Worm (Caenorhabditis elegans) whole organism, late embryonic: ENCODE data around the gene K10D6.3.

Source experiments
- C08G9.2 ChIP-seq: sonication (generic microtip); optimal IDR thresholded peaks from 2 replicates; lab custom pipeline; 2016; ENCODE audit warnings: mild to moderate bottlenecking, missing genetic modification characterization, moderate library complexity, missing compliant biosample characterization
- C38D4.7 ChIP-seq: fragments of 200-800 bp; sonication (Bioruptor generic); optimal IDR thresholded peaks from 2 replicates; lab custom pipeline; 2018; ENCODE audit warnings: mild to moderate bottlenecking, missing genetic modification characterization, moderate library complexity, missing compliant biosample characterization
- F13H6.1 ChIP-seq: sonication (generic microtip); optimal IDR thresholded peaks from 2 replicates; lab custom pipeline; 2016; ENCODE audit warnings: missing genetic modification characterization, missing compliant biosample characterization
- K09A11.1 ChIP-seq: sonication (generic microtip); optimal IDR thresholded peaks from 2 replicates; lab custom pipeline; 2017; ENCODE audit warnings: antibody characterized with exemption, mild to moderate bottlenecking, missing genetic modification characterization, missing compliant biosample characterization; ENCODE audit not compliant: insufficient read depth
- T23F11.4 ChIP-seq: fragments of 200-800 bp; sonication (Bioruptor generic); optimal IDR thresholded peaks from 2 replicates; lab custom pipeline; 2018; ENCODE audit warnings: mild to moderate bottlenecking, missing genetic modification characterization, missing compliant biosample characterization
- ahr-1 ChIP-seq: sonication (generic microtip); optimal IDR thresholded peaks from 2 replicates; lab custom pipeline; 2016; ENCODE audit warnings: missing genetic modification characterization, missing compliant biosample characterization
- ama-1 ChIP-seq: fragments of 150-350 bp; optimal IDR thresholded peaks from 2 replicates; lab custom pipeline; 2014
- ceh-14 ChIP-seq: sonication (generic microtip); optimal IDR thresholded peaks from 2 replicates; lab custom pipeline; 2016; ENCODE audit warnings: missing genotype, missing genetic modification characterization, missing compliant biosample characterization
- ceh-19 ChIP-seq: fragments of 200-800 bp; sonication (Bioruptor generic); optimal IDR thresholded peaks from 2 replicates; lab custom pipeline; 2018; ENCODE audit warnings: mild to moderate bottlenecking, missing genetic modification characterization, missing compliant biosample characterization
- ceh-22 ChIP-seq: sonication (generic microtip); optimal IDR thresholded peaks from 2 replicates; lab custom pipeline; 2017; ENCODE audit warnings: missing biosample characterization, missing genetic modification characterization
- ceh-31 ChIP-seq: sonication (generic microtip); optimal IDR thresholded peaks from 2 replicates; lab custom pipeline; 2016; ENCODE audit warnings: missing genetic modification characterization, missing compliant biosample characterization
- ceh-34 ChIP-seq: sonication (generic microtip); optimal IDR thresholded peaks from 2 replicates; lab custom pipeline; 2016; ENCODE audit warnings: mild to moderate bottlenecking, missing genetic modification characterization, missing compliant biosample characterization
- che-1 ChIP-seq: sonication (generic microtip); optimal IDR thresholded peaks from 2 replicates; lab custom pipeline; 2016; ENCODE audit warnings: mild to moderate bottlenecking, missing genetic modification characterization, missing compliant biosample characterization
- dve-1 ChIP-seq: sonication (generic microtip); optimal IDR thresholded peaks from 2 replicates; lab custom pipeline; 2017; ENCODE audit warnings: antibody characterized with exemption, mild to moderate bottlenecking, missing genetic modification characterization, missing compliant biosample characterization
- elt-2 ChIP-seq: sonication (generic microtip); optimal IDR thresholded peaks from 2 replicates; lab custom pipeline; 2016; ENCODE audit warnings: missing genetic modification reagents, missing genetic modification characterization, missing compliant biosample characterization
- elt-4 ChIP-seq: sonication (generic microtip); optimal IDR thresholded peaks from 2 replicates; lab custom pipeline; 2016; ENCODE audit warnings: missing genetic modification characterization, missing compliant biosample characterization
- ets-4 ChIP-seq: sonication (generic microtip); optimal IDR thresholded peaks from 2 replicates; lab custom pipeline; 2016; ENCODE audit warnings: missing genetic modification characterization, missing compliant biosample characterization
- eyg-1 ChIP-seq: sonication (generic microtip); optimal IDR thresholded peaks from 2 replicates; lab custom pipeline; 2016; ENCODE audit warnings: missing genotype, missing genetic modification characterization, missing compliant biosample characterization
- fkh-6 ChIP-seq: sonication (generic microtip); optimal IDR thresholded peaks from 2 replicates; lab custom pipeline; 2016; ENCODE audit warnings: missing genetic modification characterization, missing compliant biosample characterization
- gmeb-2 ChIP-seq: sonication (generic microtip); optimal IDR thresholded peaks from 2 replicates; lab custom pipeline; 2016; ENCODE audit warnings: missing genetic modification characterization, inconsistent platforms, missing compliant biosample characterization
- hlh-30 ChIP-seq: sonication (generic microtip); optimal IDR thresholded peaks from 2 replicates; lab custom pipeline; 2017; ENCODE audit warnings: antibody characterized with exemption, missing genetic modification characterization, missing compliant biosample characterization; ENCODE audit not compliant: insufficient read depth
- lim-6 ChIP-seq: sonication (generic microtip); optimal IDR thresholded peaks from 2 replicates; lab custom pipeline; 2016; ENCODE audit warnings: missing genetic modification characterization, missing compliant biosample characterization
- mec-3 ChIP-seq: sonication (generic microtip); optimal IDR thresholded peaks from 2 replicates; lab custom pipeline; 2016; ENCODE audit warnings: borderline replicate concordance, missing genetic modification characterization, missing compliant biosample characterization
- nfya-1 ChIP-seq: sonication (generic microtip); optimal IDR thresholded peaks from 2 replicates; lab custom pipeline; 2017; ENCODE audit warnings: missing genetic modification characterization, mild to moderate bottlenecking, missing compliant biosample characterization, antibody characterized with exemption, moderate library complexity
- nhr-11 ChIP-seq: fragments of 150-350 bp; optimal IDR thresholded peaks from 2 replicates; lab custom pipeline; 2014; ENCODE audit warnings: missing biosample characterization, missing genetic modification characterization
- nhr-232 ChIP-seq: sonication (generic microtip); optimal IDR thresholded peaks from 2 replicates; lab custom pipeline; 2016; ENCODE audit warnings: missing genetic modification characterization, missing compliant biosample characterization
- pag-3 ChIP-seq: sonication (generic microtip); optimal IDR thresholded peaks from 2 replicates; lab custom pipeline; 2016; ENCODE audit warnings: missing compliant biosample characterization, missing genetic modification characterization, borderline replicate concordance
- pat-9 ChIP-seq: fragments of 200-800 bp; sonication (Bioruptor generic); optimal IDR thresholded peaks from 2 replicates; lab custom pipeline; 2018; ENCODE audit warnings: mild to moderate bottlenecking, missing genetic modification characterization, moderate library complexity, missing compliant biosample characterization
- pha-2 ChIP-seq: sonication (generic microtip); optimal IDR thresholded peaks from 2 replicates; lab custom pipeline; 2017; ENCODE audit warnings: mild to moderate bottlenecking, missing genetic modification characterization, missing compliant biosample characterization
- pha-4 ChIP-seq: fragments of 150-350 bp; optimal IDR thresholded peaks from 2 replicates; lab custom pipeline; 2018; ENCODE audit warnings: missing biosample characterization, missing genetic modification reagents, missing genetic modification characterization
- rnt-1 ChIP-seq: sonication (generic microtip); optimal IDR thresholded peaks from 2 replicates; lab custom pipeline; 2016; ENCODE audit warnings: missing genetic modification characterization, missing compliant biosample characterization
- sdc-2 ChIP-seq: sonication (generic microtip); optimal IDR thresholded peaks from 2 replicates; lab custom pipeline; 2016; ENCODE audit warnings: missing genotype, missing genetic modification characterization, missing compliant biosample characterization
- tbx-2 ChIP-seq: sonication (generic microtip); optimal IDR thresholded peaks from 2 replicates; lab custom pipeline; 2016; ENCODE audit warnings: missing genetic modification characterization, missing compliant biosample characterization
- tbx-7 ChIP-seq: sonication (generic microtip); optimal IDR thresholded peaks from 2 replicates; lab custom pipeline; 2016; ENCODE audit warnings: missing genotype, missing genetic modification characterization, missing compliant biosample characterization
- unc-3 ChIP-seq, 2 experiments: fragments of 200-800 bp in 1 of 2; sonication (Bioruptor generic) in 1 of 2; sonication (generic microtip) in 1 of 2; conservative IDR thresholded peaks in 1 of 2; optimal IDR thresholded peaks in 1 of 2; 2 replicates each; pipeline versions ENCODE4 v1.3.6 to Lab custom; 2016 to 2022; ENCODE audit warnings: missing compliant biosample characterization in 2 of 2, missing genetic modification characterization in 2 of 2, missing genetic modification reagents in 1 of 2
- unc-42 ChIP-seq: sonication (generic microtip); optimal IDR thresholded peaks from 2 replicates; lab custom pipeline; 2016; ENCODE audit warnings: missing genotype, missing genetic modification characterization, missing compliant biosample characterization
- zip-5 ChIP-seq: sonication (generic microtip); optimal IDR thresholded peaks from 2 replicates; lab custom pipeline; 2016; ENCODE audit warnings: missing genetic modification characterization, missing compliant biosample characterization

Gene K10D6.3

ce11 chrV:11196109-11196508, 4.3 kb upstream of the K10D6.3 start, which contains the start of gene clc-6:
TSS of gene clc-6 (minus strand) at chrV:11196209.
- TF ChIP-seq eyg-1 (tag; lab: Kevin White, UChicago) (no peak), ceh-22 (tag; lab: Kevin White, UChicago) (no peak), ets-4 (tag; lab: Kevin White, UChicago) (no peak), nhr-11 (tag; lab: Kevin White, UChicago) (no peak), lim-6 (no peak), elt-4 (no peak), ama-1 (no peak), F13H6.1 (no peak), tbx-2 (tag; lab: Kevin White, UChicago) (no peak), unc-42 (tag; lab: Kevin White, UChicago) (no peak)

ce11 chrV:11196631-11197258, 3.7 kb upstream of the K10D6.3 start:
- no peak for TF ChIP-seq C08G9.2
- TF ChIP-seq ceh-31 (tag; lab: Kevin White, UChicago) = peak; percentile 32

- TF ChIP-seq dve-1 (tag; lab: Kevin White, UChicago) = no peak
- TF ChIP-seq pha-4 = no peak
- TF ChIP-seq pha-2 (tag; lab: Kevin White, UChicago) = no peak
- TF ChIP-seq ceh-34 (tag; lab: Kevin White, UChicago) = no peak
- no peak for TF ChIP-seq zip-5 (tag; lab: Kevin White, UChicago)
- TF ChIP-seq nfya-1 (tag; lab: Kevin White, UChicago) = no peak
- no peak for TF ChIP-seq che-1 (tag; lab: Kevin White, UChicago)
- no peak for TF ChIP-seq elt-2 (tag; lab: Kevin White, UChicago)
- no peak for TF ChIP-seq hlh-30 (tag; lab: Kevin White, UChicago)
- no peak for TF ChIP-seq tbx-7 (tag; lab: Kevin White, UChicago)
- no peak for TF ChIP-seq rnt-1
- no peak for TF ChIP-seq gmeb-2 (tag; lab: Kevin White, UChicago)
- TF ChIP-seq tbx-2 (tag; lab: Kevin White, UChicago) = no peak
- no peak for TF ChIP-seq K09A11.1
- no peak for TF ChIP-seq nhr-232 (tag; lab: Kevin White, UChicago)
- no peak for TF ChIP-seq C38D4.7 (GFP tag; lab: Kevin White, UChicago)
- TF ChIP-seq T23F11.4 = no peak
- no peak for TF ChIP-seq pat-9
These were observed 2.3 kb upstream of the K10D6.3 start for ce11 chrV:11198094-11198493.

ce11 chrV:11199497-11199896, 919 bp upstream of the K10D6.3 start:
- TF ChIP-seq ahr-1 (tag; lab: Kevin White, UChicago) (no peak), ceh-19 (GFP tag; lab: Kevin White, UChicago) (no peak), ceh-31 (tag; lab: Kevin White, UChicago) (no peak), ceh-14 (tag; lab: Kevin White, UChicago) (no peak), pag-3 (no peak), fkh-6 (no peak), unc-3 (GFP tag; conservative IDR thresholded peaks at IDR 0.05; lab: Robert Waterston, UW) (no peak), unc-3 (tag; optimal IDR thresholded peaks at IDR 0.05; lab: Kevin White, UChicago) (no peak), mec-3 (no peak), sdc-2 (tag; lab: Kevin White, UChicago) (no peak), rnt-1 (no peak), K09A11.1 (no peak), tbx-2 (tag; lab: Kevin White, UChicago) (no peak)
